Worm (Caenorhabditis elegans): ENCODE results near the gene taf-9.

DNA sequence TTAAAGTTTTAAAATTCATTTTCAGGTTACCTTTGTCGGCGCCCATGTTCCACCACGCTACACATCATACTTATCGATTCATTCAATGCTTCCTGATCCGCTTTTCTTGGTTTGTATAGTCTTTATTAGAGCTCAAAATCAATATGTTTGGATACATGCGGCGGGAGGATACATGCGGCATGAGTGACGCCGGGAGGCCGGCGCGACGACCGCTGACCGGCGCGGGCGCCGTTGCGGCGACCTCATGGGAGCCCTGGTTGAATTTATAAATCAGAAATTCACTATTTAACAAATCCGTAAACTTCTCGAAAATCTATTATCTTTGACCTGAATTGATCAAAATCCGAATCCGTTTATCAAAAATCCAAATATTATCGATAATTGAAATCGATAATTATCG is 42.3 kb upstream of the taf-9 start:
- TF ChIP-seq klf-2 (GFP tag; conservative IDR thresholded peaks at IDR 0.05): no peak
- TF ChIP-seq cog-1 (tag; optimal IDR thresholded peaks at IDR 0.05): no peak
- TF ChIP-seq ztf-23 (GFP tag; IDR thresholded peaks at IDR 0.05): no peak
- TF ChIP-seq flt-1 (GFP tag; IDR thresholded peaks at IDR 0.05): no peak
- no peak for TF ChIP-seq T22C8.4 (GFP tag; IDR thresholded peaks at IDR 0.05)

All from whole organism, midembryonic.